Worm (Caenorhabditis elegans) whole organism, L1 larva: Measurements from ENCODE around the gene ZC190.4.

Source experiments
- C04F5.9 ChIP-seq: sonication (generic microtip); optimal IDR thresholded peaks from 2 replicates; lab custom pipeline; 2016; ENCODE audit warnings: missing genetic modification characterization, missing compliant biosample characterization
- aha-1 ChIP-seq: fragments of 150-350 bp; optimal IDR thresholded peaks from 2 replicates; lab custom pipeline; 2014; ENCODE audit warnings: missing biosample characterization, missing genetic modification characterization
- alr-1 ChIP-seq: fragments of 200-800 bp; sonication (Bioruptor generic); optimal IDR thresholded peaks from 2 replicates; lab custom pipeline; 2018; ENCODE audit warnings: borderline replicate concordance, mild to moderate bottlenecking, missing genetic modification characterization, missing compliant biosample characterization
- aly-2 ChIP-seq: fragments of 150-350 bp; optimal IDR thresholded peaks from 2 replicates; lab custom pipeline; 2014; ENCODE audit warnings: missing biosample characterization, missing genetic modification characterization
- blmp-1 ChIP-seq: fragments of 150-350 bp; optimal IDR thresholded peaks from 2 replicates; lab custom pipeline; 2014; ENCODE audit warnings: missing biosample characterization, missing genetic modification characterization
- ceh-8 ChIP-seq: fragments of 200-800 bp; sonication (Bioruptor generic); optimal IDR thresholded peaks from 2 replicates; lab custom pipeline; 2018; ENCODE audit warnings: mild to moderate bottlenecking, missing genetic modification characterization, moderate library complexity, missing compliant biosample characterization
- ceh-82 ChIP-seq, 3 experiments: fragments of 150-350 bp in 1 of 3; sonication (generic microtip) in 2 of 3; optimal IDR thresholded peaks; 2 replicates each; lab custom pipeline; 2014 to 2017; ENCODE audit warnings: missing biosample characterization in 3 of 3, missing genetic modification characterization in 3 of 3
- ceh-88 ChIP-seq: fragments of 200-800 bp; sonication (Bioruptor generic); IDR thresholded peaks from 2 replicates; pipeline ENCODE4 v1.3.6; 2022; ENCODE audit warnings: missing genetic modification characterization, missing compliant biosample characterization
- ceh-90 ChIP-seq: sonication (generic microtip); optimal IDR thresholded peaks from 2 replicates; lab custom pipeline; 2016; ENCODE audit warnings: missing genetic modification characterization, missing compliant biosample characterization
- dsc-1 ChIP-seq: sonication (generic microtip); optimal IDR thresholded peaks from 2 replicates; lab custom pipeline; 2016; ENCODE audit warnings: mild to moderate bottlenecking, missing genetic modification characterization, missing compliant biosample characterization
- efl-3 ChIP-seq: fragments of 200-800 bp; sonication (Bioruptor generic); optimal IDR thresholded peaks from 2 replicates; lab custom pipeline; 2018; ENCODE audit warnings: mild to moderate bottlenecking, missing genetic modification characterization, missing compliant biosample characterization
- egl-13 ChIP-seq: sonication (generic microtip); optimal IDR thresholded peaks from 2 replicates; lab custom pipeline; 2016; ENCODE audit warnings: missing genotype, missing genetic modification reagents, missing genetic modification characterization, missing compliant biosample characterization
- elt-2 ChIP-seq: sonication (generic microtip); optimal IDR thresholded peaks from 2 replicates; lab custom pipeline; 2016; ENCODE audit warnings: missing genetic modification characterization, mild to moderate bottlenecking, inconsistent platforms, missing compliant biosample characterization, missing genetic modification reagents
- elt-3 ChIP-seq, 6 experiments: fragments of 150-350 bp in 1 of 6; sonication (generic microtip); optimal IDR thresholded peaks; 2 replicates each; lab custom pipeline; 2017 to 2018; ENCODE audit warnings: missing biosample characterization in 6 of 6, missing genetic modification characterization in 6 of 6, inconsistent platforms in 1 of 6
- ets-5 ChIP-seq: fragments of 200-800 bp; sonication (Bioruptor generic); IDR thresholded peaks from 2 replicates; pipeline ENCODE4 v1.3.6; 2022; ENCODE audit warnings: missing genetic modification characterization, missing compliant biosample characterization
- fkh-10 ChIP-seq: sonication (generic microtip); optimal IDR thresholded peaks from 2 replicates; lab custom pipeline; 2017; ENCODE audit warnings: missing biosample characterization, missing genetic modification reagents, missing genetic modification characterization
- grh-1 ChIP-seq: fragments of 200-800 bp; sonication (Bioruptor generic); IDR thresholded peaks from 2 replicates; pipeline ENCODE4 v1.3.6; 2022; ENCODE audit warnings: missing genetic modification reagents, missing genetic modification characterization, missing compliant biosample characterization
- hlh-4 ChIP-seq: sonication (generic microtip); optimal IDR thresholded peaks from 2 replicates; lab custom pipeline; 2016; ENCODE audit warnings: mild to moderate bottlenecking, missing genetic modification characterization, missing compliant biosample characterization
- lin-14 ChIP-seq: fragments of 200-800 bp; sonication (Bioruptor generic); optimal IDR thresholded peaks from 2 replicates; lab custom pipeline; 2018; ENCODE audit warnings: mild to moderate bottlenecking, missing genetic modification characterization, moderate library complexity, missing compliant biosample characterization
- lin-35 ChIP-seq, 2 experiments: fragments of 150-350 bp; optimal IDR thresholded peaks; 2 replicates each; lab custom pipeline; 2014; ENCODE audit warnings: missing biosample characterization in 2 of 2, missing genetic modification characterization in 2 of 2, missing genetic modification reagents in 2 of 2
- lir-3 ChIP-seq: sonication (generic microtip); optimal IDR thresholded peaks from 2 replicates; lab custom pipeline; 2016; ENCODE audit warnings: mild to moderate bottlenecking, missing genetic modification characterization, moderate library complexity, missing compliant biosample characterization; ENCODE audit not compliant: poor library complexity
- mab-9 ChIP-seq: fragments of 200-800 bp; sonication (Bioruptor generic); IDR thresholded peaks from 2 replicates; pipeline ENCODE4 v1.3.6; 2022; ENCODE audit warnings: missing genetic modification reagents, missing genetic modification characterization, missing compliant biosample characterization
- mep-1 ChIP-seq: fragments of 150-350 bp; optimal IDR thresholded peaks from 2 replicates; lab custom pipeline; 2014; ENCODE audit warnings: missing biosample characterization, missing genetic modification characterization
- nhr-11 ChIP-seq: fragments of 150-350 bp; optimal IDR thresholded peaks from 2 replicates; lab custom pipeline; 2014; ENCODE audit warnings: missing biosample characterization, missing genetic modification characterization
- nhr-20 ChIP-seq: sonication (generic microtip); optimal IDR thresholded peaks from 2 replicates; lab custom pipeline; 2016; ENCODE audit warnings: mild to moderate bottlenecking, missing genetic modification characterization, missing compliant biosample characterization
- nhr-28 ChIP-seq: fragments of 150-350 bp; optimal IDR thresholded peaks from 2 replicates; lab custom pipeline; 2014; ENCODE audit warnings: missing biosample characterization, missing genetic modification characterization
- nhr-47 ChIP-seq: sonication (generic microtip); optimal IDR thresholded peaks from 2 replicates; lab custom pipeline; 2016; ENCODE audit warnings: mild to moderate bottlenecking, missing genetic modification characterization, moderate library complexity, missing compliant biosample characterization
- nhr-84 ChIP-seq: sonication (generic microtip); optimal IDR thresholded peaks from 2 replicates; lab custom pipeline; 2017; ENCODE audit warnings: missing biosample characterization, missing genetic modification characterization
- pqm-1 ChIP-seq: sonication (generic microtip); optimal IDR thresholded peaks from 3 replicates; lab custom pipeline; 2017; ENCODE audit warnings: missing biosample characterization, missing genetic modification characterization
- rnt-1 ChIP-seq: sonication (generic microtip); optimal IDR thresholded peaks from 2 replicates; lab custom pipeline; 2016; ENCODE audit warnings: mild to moderate bottlenecking, missing genetic modification characterization, moderate library complexity, missing compliant biosample characterization
- sox-4 ChIP-seq: sonication (generic microtip); optimal IDR thresholded peaks from 2 replicates; lab custom pipeline; 2016; ENCODE audit warnings: missing genetic modification characterization, missing compliant biosample characterization
- tlp-1 ChIP-seq: fragments of 150-350 bp; optimal IDR thresholded peaks from 2 replicates; lab custom pipeline; 2014; ENCODE audit warnings: missing biosample characterization, missing genetic modification characterization
- unc-130 ChIP-seq: fragments of 150-350 bp; optimal IDR thresholded peaks from 2 replicates; lab custom pipeline; 2017; ENCODE audit warnings: missing biosample characterization, missing genetic modification characterization, inconsistent platforms
- unc-30 ChIP-seq: sonication (generic microtip); optimal IDR thresholded peaks from 2 replicates; lab custom pipeline; 2017; ENCODE audit warnings: missing biosample characterization, missing genetic modification characterization
- unc-62 ChIP-seq: fragments of 150-350 bp; optimal IDR thresholded peaks from 2 replicates; lab custom pipeline; 2014; ENCODE audit warnings: missing biosample characterization, missing genetic modification reagents, missing genetic modification characterization
- zag-1 ChIP-seq: fragments of 150-350 bp; optimal IDR thresholded peaks from 2 replicates; lab custom pipeline; 2014; ENCODE audit warnings: missing biosample characterization, missing genetic modification characterization
- ztf-4 ChIP-seq: fragments of 150-350 bp; optimal IDR thresholded peaks from 2 replicates; lab custom pipeline; 2014; ENCODE audit warnings: missing biosample characterization, missing genetic modification characterization

ZC190.4 gene

ce11 chrV:8631277-8631765 is 34.5 kb upstream of the ZC190.4 start, which contains the start of gene atg-18 (continued):
- TF ChIP-seq fkh-10 (GFP tag; lab: Kevin White, UChicago) (no peak), ztf-4 (tag; lab: Kevin White, UChicago) (peak; percentile 47), alr-1 (tag; lab: Kevin White, UChicago) (no peak), mep-1 (tag; lab: Kevin White, UChicago) (peak; percentile 46), nhr-84 (tag; lab: Kevin White, UChicago) (no peak), blmp-1 (tag; lab: Kevin White, UChicago) (peak; percentile 76), dsc-1 (tag; lab: Kevin White, UChicago) (peak; percentile 57), sox-4 (peak; percentile 5), efl-3 (GFP tag; lab: Kevin White, UChicago) (no peak), ceh-88 (GFP tag; lab: Robert Waterston, UW) (no peak), zag-1 (tag; lab: Kevin White, UChicago) (no peak), mab-9 (GFP tag; lab: Robert Waterston, UW) (no peak), tlp-1 (no peak), aly-2 (tag; lab: Kevin White, UChicago) (no peak), unc-62 (GFP tag; lab: Kevin White, UChicago) (no peak), elt-2 (tag; lab: Kevin White, UChicago) (peak; percentile 52)

DNA sequence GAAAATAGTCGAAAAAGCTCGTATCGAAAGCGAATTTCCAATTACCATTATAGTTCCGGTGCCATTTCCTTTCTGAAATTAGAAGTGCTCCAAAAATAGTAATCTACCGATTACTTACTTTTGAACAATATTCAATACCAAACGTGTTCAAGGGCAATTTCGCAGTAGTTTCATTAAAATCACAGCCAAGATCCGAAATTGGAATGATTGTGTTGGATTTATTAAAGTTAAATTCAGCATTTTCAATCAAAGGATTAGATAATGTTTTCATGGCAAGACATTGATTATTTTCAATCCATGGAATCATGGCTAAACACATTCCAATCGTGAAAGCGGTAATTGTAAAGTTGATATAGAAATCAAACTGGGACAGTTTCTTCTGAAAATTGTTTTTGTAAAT is 33.1 kb upstream of the ZC190.4 start:
- no peak for TF ChIP-seq nhr-20 (tag; lab: Kevin White, UChicago)
- no peak for TF ChIP-seq egl-13 (tag; lab: Kevin White, UChicago)
- no peak for TF ChIP-seq lin-35 (GFP tag; optimal IDR thresholded peaks at IDR 0.05; lab: Kevin White, UChicago)
- no peak for TF ChIP-seq unc-30 (tag; lab: Kevin White, UChicago)
- no peak for TF ChIP-seq nhr-84 (tag; lab: Kevin White, UChicago)

- no peak for TF ChIP-seq elt-3 (tag; optimal IDR thresholded peaks at IDR 0.05; lab: Kevin White, UChicago)
- no peak for TF ChIP-seq nhr-28 (tag; lab: Kevin White, UChicago)
- TF ChIP-seq ets-5, result no peak
- TF ChIP-seq ceh-8 (GFP tag; lab: Kevin White, UChicago), result no peak
- no peak for TF ChIP-seq hlh-4
- no peak for TF ChIP-seq pqm-1
- TF ChIP-seq grh-1 (GFP tag; lab: Robert Waterston, UW), result no peak
- no peak for TF ChIP-seq lin-14 (GFP tag; lab: Kevin White, UChicago)
- no peak for TF ChIP-seq sox-4
- no peak for TF ChIP-seq unc-130 (tag; lab: Kevin White, UChicago)
- no peak for TF ChIP-seq ceh-90 (tag; lab: Kevin White, UChicago)
These were observed 30.3 kb upstream of the ZC190.4 start, which contains the start of gene oac-29 for ce11 chrV:8635575-8635974. Gene oac-29, minus strand, starts transcription at chrV:8635675.

ce11 chrV:8636907-8637306 is 29.0 kb upstream of the ZC190.4 start, which contains the start of gene grl-12:
Gene grl-12, minus strand, starts transcription at chrV:8637007.
- TF ChIP-seq blmp-1 (tag; lab: Kevin White, UChicago) (no peak), C04F5.9 (no peak), ceh-82 (tag; optimal IDR thresholded peaks at IDR 0.05; lab: Kevin White, UChicago) (no peak), ceh-90 (tag; lab: Kevin White, UChicago) (no peak), egl-13 (tag; lab: Kevin White, UChicago) (no peak), aha-1 (tag; lab: Kevin White, UChicago) (no peak), lir-3 (no peak), rnt-1 (tag; lab: Kevin White, UChicago) (no peak), zag-1 (tag; lab: Kevin White, UChicago) (no peak), nhr-47 (tag; lab: Kevin White, UChicago) (no peak), nhr-11 (tag; lab: Kevin White, UChicago) (no peak)
